Worm (Caenorhabditis elegans): ENCODE data around the gene ril-2.

DNA sequence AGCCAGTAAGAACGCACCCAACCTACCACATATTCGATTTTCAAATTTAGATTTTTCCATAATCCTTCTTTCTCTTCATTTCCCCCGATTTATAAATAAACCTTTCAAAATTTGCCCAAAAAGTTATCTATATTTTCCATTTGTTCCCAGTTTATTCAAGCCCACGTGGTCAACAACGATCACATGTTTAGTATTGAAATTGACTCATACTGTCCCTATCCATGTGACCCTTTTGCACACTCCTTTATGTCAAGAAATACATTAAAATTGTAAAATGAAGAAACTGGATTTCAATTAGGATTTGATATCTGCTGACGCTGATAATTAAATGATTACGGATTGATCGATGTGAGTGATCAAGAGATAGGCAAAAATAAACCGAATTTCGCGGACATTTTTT is 36.3 kb upstream of the ril-2 start:
- TF ChIP-seq ama-1 (optimal IDR thresholded peaks at IDR 0.05): no peak
- TF ChIP-seq unc-130 (tag; optimal IDR thresholded peaks at IDR 0.05): peak; percentile 88
- no peak for TF ChIP-seq nhr-28 (tag; optimal IDR thresholded peaks at IDR 0.05)
- TF ChIP-seq dpl-1 (GFP tag; optimal IDR thresholded peaks at IDR 0.05): peak; percentile 31 to 51 (median 49)
- TF ChIP-seq ceh-8 (GFP tag; optimal IDR thresholded peaks at IDR 0.05): no peak
- no peak for TF ChIP-seq zag-1 (tag; optimal IDR thresholded peaks at IDR 0.05)
- peak; percentile 59 for TF ChIP-seq C16A3.4 (tag; optimal IDR thresholded peaks at IDR 0.05)

All from whole organism, L1 larva.